Fruit fly (Drosophila melanogaster) whole organism, embryonic: ENCODE data around the gene CG6567.

Experiments used
- Atf3 ChIP-seq: fragments of 200-800 bp; sonication (Bioruptor generic); optimal IDR thresholded peaks from 3 replicates; lab custom pipeline; 2016; ENCODE audit warnings: missing biosample characterization, missing genetic modification characterization
- Awh ChIP-seq: fragments of 200-800 bp; sonication (Bioruptor generic); IDR thresholded peaks from 2 replicates; pipeline ENCODE4, ENCODE4 v1.3.6; 2022; ENCODE audit warnings: missing biosample characterization, missing genetic modification characterization
- BtbVII ChIP-seq: fragments of 200-800 bp; sonication (Bioruptor generic); optimal IDR thresholded peaks from 3 replicates; lab custom pipeline; 2017; ENCODE audit warnings: missing biosample characterization, mild to moderate bottlenecking, missing genetic modification characterization
- CG10274 ChIP-seq: fragments of 200-800 bp; sonication (Bioruptor generic); optimal IDR thresholded peaks from 3 replicates; lab custom pipeline; 2017; ENCODE audit warnings: missing biosample characterization, mild to moderate bottlenecking, missing genetic modification characterization
- CG10321 ChIP-seq: fragments of 200-800 bp; sonication (Bioruptor generic); IDR thresholded peaks from 2 replicates; pipeline ENCODE4 v1.3.6; 2022; ENCODE audit warnings: missing biosample characterization, missing genetic modification characterization
- CG10543 ChIP-seq: fragments of 200-800 bp; sonication (Bioruptor generic); optimal IDR thresholded peaks from 3 replicates; lab custom pipeline; 2017; ENCODE audit warnings: missing biosample characterization, mild to moderate bottlenecking, missing genetic modification characterization, moderate library complexity
- CG11247 ChIP-seq: fragments of 200-800 bp; sonication (Bioruptor generic); IDR thresholded peaks from 2 replicates; pipeline ENCODE4 v1.3.6; 2022; ENCODE audit warnings: missing biosample characterization, missing genetic modification characterization
- CG12104 ChIP-seq: fragments of 200-800 bp; sonication (Bioruptor generic); optimal IDR thresholded peaks from 3 replicates; lab custom pipeline; 2016; ENCODE audit warnings: missing biosample characterization, missing genetic modification characterization
- CG14441 ChIP-seq: fragments of 200-800 bp; sonication (Bioruptor generic); IDR thresholded peaks from 2 replicates; pipeline ENCODE4 v1.3.6; 2022; ENCODE audit warnings: missing biosample characterization, missing genetic modification characterization
- CG16779 ChIP-seq: fragments of 200-800 bp; sonication (Bioruptor generic); IDR thresholded peaks from 2 replicates; pipeline ENCODE4 v1.3.6; 2022; ENCODE audit warnings: missing biosample characterization, missing genetic modification characterization
- CG17385 ChIP-seq: fragments of 200-800 bp; sonication (Bioruptor generic); optimal IDR thresholded peaks from 3 replicates; lab custom pipeline; 2018; ENCODE audit warnings: missing biosample characterization, mild to moderate bottlenecking, missing genetic modification characterization
- CG2712 ChIP-seq: fragments of 200-800 bp; optimal IDR thresholded peaks from 3 replicates; lab custom pipeline; 2019; ENCODE audit warnings: missing biosample characterization, mild to moderate bottlenecking, missing genetic modification characterization, moderate library complexity
- CG31441 ChIP-seq: fragments of 200-800 bp; sonication (Bioruptor generic); IDR thresholded peaks from 2 replicates; pipeline ENCODE4 v1.3.6; 2022; ENCODE audit warnings: missing biosample characterization, missing genetic modification characterization
- CG32532 ChIP-seq: fragments of 200-800 bp; sonication (Bioruptor generic); IDR thresholded peaks from 2 replicates; pipeline ENCODE4 v1.3.6; 2022; ENCODE audit warnings: missing biosample characterization, missing genetic modification characterization
- CG34422 ChIP-seq: fragments of 200-800 bp; sonication (Bioruptor generic); IDR thresholded peaks from 3 replicates; pipeline ENCODE4 v1.3.6; 2022; ENCODE audit warnings: missing biosample characterization, missing genetic modification characterization
- CHES-1-like ChIP-seq: fragments of 200-800 bp; sonication (Bioruptor generic); optimal IDR thresholded peaks from 2 replicates; lab custom pipeline; 2016; ENCODE audit warnings: missing biosample characterization, missing genetic modification characterization
- CoRest ChIP-seq: fragments of 200-800 bp; sonication (Bioruptor generic); optimal IDR thresholded peaks from 3 replicates; lab custom pipeline; 2018; ENCODE audit warnings: missing biosample characterization, mild to moderate bottlenecking, missing genetic modification characterization, moderate library complexity
- Dbx ChIP-seq: fragments of 200-800 bp; sonication (Bioruptor generic); IDR thresholded peaks from 3 replicates; pipeline ENCODE4 v1.3.6; 2022; ENCODE audit warnings: missing biosample characterization, missing genetic modification characterization
- Dref ChIP-seq: fragments of 200-800 bp; sonication (Bioruptor generic); IDR thresholded peaks from 2 replicates; pipeline ENCODE4 v1.3.6; 2022; ENCODE audit warnings: missing biosample characterization, missing genetic modification characterization
- Drgx ChIP-seq: fragments of 200-800 bp; sonication (Bioruptor generic); IDR thresholded peaks from 2 replicates; pipeline ENCODE4 v1.3.6; 2022; ENCODE audit warnings: missing biosample characterization, missing genetic modification characterization
- E2f1 ChIP-seq: fragments of 200-800 bp; sonication (Bioruptor generic); IDR thresholded peaks from 2 replicates; pipeline ENCODE4 v1.3.6; 2022; ENCODE audit warnings: missing biosample characterization, missing genetic modification characterization
- E2f2 ChIP-seq: fragments of 200-800 bp; sonication (Bioruptor generic); IDR thresholded peaks from 2 replicates; pipeline ENCODE4 v1.3.6; 2022; ENCODE audit warnings: missing biosample characterization, missing genetic modification characterization
- Eip74EF ChIP-seq, 2 experiments: fragments of 200-800 bp in 1 of 2; fragments of >200 bp in 1 of 2; sonication (Bioruptor generic) in 1 of 2; optimal IDR thresholded peaks; 2 replicates each; lab custom pipeline; 2017 to 2019; ENCODE audit warnings: missing biosample characterization in 2 of 2, missing genetic modification characterization in 2 of 2, mild to moderate bottlenecking in 1 of 2, moderate library complexity in 1 of 2
- Jarid2 ChIP-seq: fragments of 200-800 bp; sonication (Bioruptor generic); optimal IDR thresholded peaks from 3 replicates; lab custom pipeline; 2017; ENCODE audit warnings: mild to moderate bottlenecking, missing biosample characterization, missing genetic modification reagents, missing genetic modification characterization
- Med ChIP-seq: fragments of 200-800 bp; sonication (Bioruptor generic); peaks from one replicate; lab custom pipeline; 2016; ENCODE audit warnings: missing biosample characterization, missing genetic modification characterization, mild to moderate bottlenecking, inconsistent platforms, moderate library complexity
- Myb ChIP-seq: fragments of 200-800 bp; sonication (Bioruptor generic); optimal IDR thresholded peaks from 2 replicates; lab custom pipeline; 2016; ENCODE audit warnings: missing biosample characterization, missing genetic modification characterization
- PHDP ChIP-seq: fragments of 200-800 bp; sonication (Bioruptor generic); optimal IDR thresholded peaks from 3 replicates; lab custom pipeline; 2018; ENCODE audit warnings: missing biosample characterization, mild to moderate bottlenecking, missing genetic modification characterization, moderate library complexity
- YL-1 ChIP-seq: fragments of 200-800 bp; sonication (Bioruptor generic); optimal IDR thresholded peaks from 3 replicates; lab custom pipeline; 2017; ENCODE audit warnings: missing biosample characterization, mild to moderate bottlenecking, missing genetic modification characterization
- ase ChIP-seq: fragments of 200-800 bp; sonication (Bioruptor generic); IDR thresholded peaks from 3 replicates; pipeline ENCODE4 v1.3.6; 2022; ENCODE audit warnings: missing biosample characterization, missing genetic modification characterization
- chinmo ChIP-seq: fragments of 200-800 bp; sonication (Bioruptor generic); IDR thresholded peaks from 4 replicates; pipeline ENCODE4 v1.3.6; 2022; ENCODE audit warnings: missing biosample characterization, missing genetic modification characterization; ENCODE audit not compliant: partially characterized antibody
- crp ChIP-seq, 2 experiments: fragments of 200-800 bp; sonication (Bioruptor generic); optimal IDR thresholded peaks; 2 replicates in 1 of 2; 3 replicates in 1 of 2; lab custom pipeline; 2017; ENCODE audit warnings: missing biosample characterization in 2 of 2, missing genetic modification characterization in 2 of 2, mild to moderate bottlenecking in 1 of 2, moderate library complexity in 1 of 2
- gsb ChIP-seq: fragments of 200-800 bp; sonication (Bioruptor generic); IDR thresholded peaks from 2 replicates; pipeline ENCODE4 v1.3.6; 2022; ENCODE audit warnings: missing biosample characterization, missing genetic modification characterization
- hb ChIP-seq: fragments of 200-800 bp; sonication (Bioruptor generic); IDR thresholded peaks from 3 replicates; pipeline ENCODE4 v1.3.6; 2022; ENCODE audit warnings: missing biosample characterization, missing genetic modification characterization; ENCODE audit not compliant: partially characterized antibody
- ken ChIP-seq: fragments of 200-800 bp; sonication (Bioruptor generic); IDR thresholded peaks from 3 replicates; pipeline ENCODE4 v1.3.6; 2022; ENCODE audit warnings: missing biosample characterization, missing genetic modification characterization
- lbe ChIP-seq: fragments of 200-800 bp; sonication (Bioruptor generic); optimal IDR thresholded peaks from 2 replicates; lab custom pipeline; 2016; ENCODE audit warnings: missing biosample characterization, mild to moderate bottlenecking, missing genetic modification characterization
- luna ChIP-seq: fragments of 200-800 bp; sonication (Bioruptor generic); optimal IDR thresholded peaks from 2 replicates; lab custom pipeline; 2016; ENCODE audit warnings: missing biosample characterization, missing genetic modification characterization
- phol ChIP-seq: fragments of 200-800 bp; sonication (Bioruptor generic); optimal IDR thresholded peaks from 3 replicates; lab custom pipeline; 2018; ENCODE audit warnings: missing biosample characterization, mild to moderate bottlenecking, missing genetic modification characterization, moderate library complexity
- pros ChIP-seq: fragments of 200-800 bp; sonication (Bioruptor generic); optimal IDR thresholded peaks from 3 replicates; lab custom pipeline; 2019; ENCODE audit warnings: missing biosample characterization, mild to moderate bottlenecking, missing genetic modification characterization, moderate library complexity
- schlank ChIP-seq: fragments of 200-800 bp; sonication (Bioruptor generic); optimal IDR thresholded peaks from 2 replicates; lab custom pipeline; 2018; ENCODE audit warnings: missing biosample characterization, mild to moderate bottlenecking, missing genetic modification characterization
- shn ChIP-seq: fragments of 200-800 bp; sonication (Bioruptor generic); optimal IDR thresholded peaks from 3 replicates; lab custom pipeline; 2016; ENCODE audit warnings: missing biosample characterization, missing genetic modification characterization
- so ChIP-seq: fragments of 200-800 bp; sonication (Bioruptor generic); IDR thresholded peaks from 3 replicates; pipeline ENCODE4 v1.3.6; 2022; ENCODE audit warnings: missing biosample characterization, missing genetic modification characterization
- sug ChIP-seq: fragments of 200-800 bp; optimal IDR thresholded peaks from 2 replicates; lab custom pipeline; 2019; ENCODE audit warnings: missing biosample characterization, mild to moderate bottlenecking, missing genetic modification characterization, moderate library complexity
- tio ChIP-seq: fragments of 200-800 bp; sonication (Bioruptor generic); optimal IDR thresholded peaks from 2 replicates; lab custom pipeline; 2017; ENCODE audit warnings: missing biosample characterization, missing genetic modification characterization, inconsistent platforms

Gene CG6567

DNA sequence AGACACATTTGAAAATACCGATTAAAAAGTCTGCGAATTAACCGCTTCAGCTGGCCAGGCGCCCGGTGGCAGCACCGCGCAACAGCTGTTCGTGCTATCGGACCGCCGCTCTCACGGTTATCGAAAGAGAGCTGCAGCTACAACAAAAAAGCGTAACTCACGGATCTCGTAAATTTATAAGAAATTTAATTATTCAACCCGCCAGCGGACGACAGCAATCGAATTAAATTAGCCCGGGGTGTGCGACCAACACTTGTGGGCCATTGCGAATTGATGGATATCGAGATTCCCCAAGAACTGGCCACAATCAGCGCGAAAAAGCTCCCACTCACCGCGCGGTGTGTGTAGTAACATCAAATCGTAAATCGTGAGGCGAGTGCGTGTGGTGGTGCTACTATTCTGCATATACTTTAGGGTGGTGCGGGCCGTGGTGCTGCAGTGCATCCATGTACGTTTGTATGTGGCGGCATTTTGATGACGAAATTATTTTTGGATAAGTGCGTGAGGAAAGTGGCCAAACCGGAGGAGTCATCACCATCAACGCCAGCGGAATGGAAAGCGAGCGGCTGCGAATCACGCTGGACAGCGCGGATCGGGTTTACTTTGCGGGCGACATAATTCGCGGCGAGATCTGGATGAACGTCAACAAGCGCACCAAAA lies 31.3 kb upstream of the CG6567 start, which contains the start of gene Leash (continued):
- TF ChIP-seq phol (tag; lab: Kevin White, UChicago) (no peak), gsb (GFP tag; lab: Robert Waterston, UW) (no peak), CG10274 (GFP tag; lab: Kevin White, UChicago) (no peak), lbe (GFP tag; lab: Kevin White, UChicago) (no peak), CG12104 (GFP tag; lab: Kevin White, UChicago) (no peak), YL-1 (GFP tag; lab: Kevin White, UChicago) (peak; percentile 16), E2f2 (GFP tag; lab: Robert Waterston, UW) (peak; percentile 81), CG2712 (no peak), Myb (peak; percentile 86), tio (GFP tag; lab: Kevin White, UChicago) (no peak), CG14441 (0 out of 2 replicates have a peak, but pooled peaks have one; percentile 16), CHES-1-like (GFP tag; lab: Kevin White, UChicago) (no peak)
- TF ChIP-seq, all 482 proteins: peak for 54

DNA sequence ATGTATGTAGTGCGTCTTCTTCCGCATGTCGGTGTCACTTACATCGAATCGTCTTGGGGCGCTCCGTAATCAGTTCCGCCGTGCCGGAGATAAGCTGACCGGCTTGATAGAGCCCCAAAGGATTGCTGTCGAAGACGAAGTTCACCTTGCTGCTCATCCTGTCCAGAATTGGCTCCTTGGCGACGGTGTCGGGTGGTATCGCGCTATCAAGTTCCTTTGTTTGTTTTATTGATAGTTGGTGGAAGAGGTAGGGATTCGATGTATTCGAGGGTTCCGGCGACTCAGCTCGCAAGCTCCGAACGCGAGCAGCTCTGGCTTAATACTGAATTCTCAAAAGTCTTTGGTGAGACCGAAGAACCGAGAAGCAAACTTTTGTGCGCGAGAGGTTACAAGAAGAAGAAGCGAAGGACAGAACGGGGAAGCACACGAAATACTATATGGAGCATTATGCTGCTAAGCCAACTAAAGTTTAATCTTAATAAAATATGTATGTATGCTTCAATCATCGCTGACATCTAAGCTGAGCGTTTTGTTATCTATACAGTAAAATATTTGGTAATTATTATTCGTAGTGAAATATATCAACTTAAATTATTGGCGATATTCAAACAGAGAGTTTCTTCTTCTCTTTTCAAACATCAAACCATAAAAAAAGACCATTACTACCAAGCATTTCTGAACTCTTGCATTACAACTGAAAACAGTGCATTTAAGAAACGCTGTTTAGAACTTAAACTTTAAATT lies 30.6 kb upstream of the CG6567 start, which contains the start of gene CG14696:
Gene CG14696, minus strand, starts transcription at position 324 of the 744 bp plus-strand sequence.
- TF ChIP-seq E2f1 (GFP tag; lab: Robert Waterston, UW) (0 out of 2 replicates have a peak, but pooled peaks have one; percentile 15), CG31441 (no peak), ken (0 out of 3 replicates have a peak, but pooled peaks have one; percentile 36), pros (GFP tag; lab: Kevin White, UChicago) (peak; percentile 39), sug (tag; lab: Kevin White, UChicago) (peak; percentile 77), CG34422 (GFP tag; lab: Robert Waterston, UW) (peak; percentile 59; the same call in 1 of the 3 replicates), CG10321 (GFP tag; lab: Robert Waterston, UW) (no peak), so (GFP tag; lab: Robert Waterston, UW) (peak; percentile 15; the same call in 1 of the 3 replicates), Awh (GFP tag; lab: Robert Waterston, UW) (0 out of 2 replicates have a peak, but pooled peaks have one; percentile 9), CG10543 (peak; percentile 34), Eip74EF (GFP tag; optimal IDR thresholded peaks at IDR 0.05; lab: Kevin White, UChicago) (peak in 1 of 2 experiments; percentile 63), schlank (no peak), Atf3 (GFP tag; lab: Kevin White, UChicago) (peak; percentile 5), chinmo (GFP tag; lab: Robert Waterston, UW) (0 out of 4 replicates have a peak, but pooled peaks have one; percentile 9), Dbx (peak; percentile 44; the same call in 1 of the 3 replicates), Jarid2 (GFP tag; lab: Kevin White, UChicago) (peak; percentile 45), PHDP (tag; lab: Kevin White, UChicago) (no peak), shn (GFP tag; lab: Kevin White, UChicago) (no peak), Drgx (GFP tag; lab: Robert Waterston, UW) (0 out of 2 replicates have a peak, but pooled peaks have one; percentile 14), CG17385 (GFP tag; lab: Kevin White, UChicago) (peak; percentile 78), CoRest (tag; lab: Kevin White, UChicago) (peak; percentile 26), hb (no peak), Dref (GFP tag; lab: Robert Waterston, UW) (0 out of 2 replicates have a peak, but pooled peaks have one; percentile 22), CG16779 (GFP tag; lab: Robert Waterston, UW) (peak; percentile 52; the same call in 1 of the 2 replicates), ase (GFP tag; lab: Robert Waterston, UW) (no peak), Med (peak; percentile 78), crp (GFP tag; optimal IDR thresholded peaks at IDR 0.05; lab: Kevin White, UChicago) (peak in 1 of 2 experiments; percentile 64), luna (GFP tag; lab: Kevin White, UChicago) (no peak), CG11247 (GFP tag; lab: Robert Waterston, UW) (no peak), CG32532 (0 out of 2 replicates have a peak, but pooled peaks have one; percentile 27), BtbVII (GFP tag; lab: Kevin White, UChicago) (peak; percentile 57)
- TF ChIP-seq, all 482 proteins: peak for 22
